Worm (Caenorhabditis elegans) whole organism, L1 larva: ENCODE results near the gene str-85.

Experiments used
- aly-2 ChIP-seq: fragments of 150-350 bp; optimal IDR thresholded peaks from 2 replicates; lab custom pipeline; 2014; ENCODE audit warnings: missing biosample characterization, missing genetic modification characterization
- ama-1 ChIP-seq: fragments of 150-350 bp; optimal IDR thresholded peaks from 2 replicates; lab custom pipeline; 2014
- fkh-4 ChIP-seq: sonication (generic microtip); optimal IDR thresholded peaks from 2 replicates; lab custom pipeline; 2016; ENCODE audit warnings: missing compliant biosample characterization, missing genetic modification characterization, borderline replicate concordance
- lin-39 ChIP-seq: fragments of 150-350 bp; optimal IDR thresholded peaks from 2 replicates; lab custom pipeline; 2014; ENCODE audit warnings: missing biosample characterization, missing genetic modification reagents, missing genetic modification characterization
- nhr-11 ChIP-seq: fragments of 150-350 bp; optimal IDR thresholded peaks from 2 replicates; lab custom pipeline; 2014; ENCODE audit warnings: missing biosample characterization, missing genetic modification characterization
- nhr-237 ChIP-seq: fragments of 150-350 bp; optimal IDR thresholded peaks from 2 replicates; lab custom pipeline; 2014; ENCODE audit warnings: missing biosample characterization, missing genetic modification characterization
- sptf-1 ChIP-seq: fragments of 150-350 bp; optimal IDR thresholded peaks from 2 replicates; lab custom pipeline; 2014; ENCODE audit warnings: missing biosample characterization, missing genetic modification characterization
- ztf-11 ChIP-seq, 2 experiments: sonication (generic microtip); optimal IDR thresholded peaks; 2 replicates each; lab custom pipeline; 2016 to 2017; ENCODE audit warnings: missing genetic modification characterization in 2 of 2, missing biosample characterization in 1 of 2, missing compliant biosample characterization in 1 of 2

- TF ChIP-seq ztf-11 (tag; optimal IDR thresholded peaks at IDR 0.05; lab: Kevin White, UChicago) (no peak), nhr-11 (tag; lab: Kevin White, UChicago) (no peak), lin-39 (tag; lab: Kevin White, UChicago) (no peak), nhr-237 (tag; lab: Kevin White, UChicago) (no peak), aly-2 (tag; lab: Kevin White, UChicago) (no peak), sptf-1 (tag; lab: Kevin White, UChicago) (no peak), ama-1 (lab: Kevin White, UChicago) (peak; percentile 60), fkh-4 (tag; lab: Kevin White, UChicago) (no peak)
Observed at ce11 chrV:8938445-8938844, 47.2 kb downstream of the str-85 start.
